Worm (Caenorhabditis elegans): ENCODE results near the gene str-3.
A peak's percentile ranks its signal among the peaks of the same experiment; 100 is the strongest.

The str-3 gene

DNA sequence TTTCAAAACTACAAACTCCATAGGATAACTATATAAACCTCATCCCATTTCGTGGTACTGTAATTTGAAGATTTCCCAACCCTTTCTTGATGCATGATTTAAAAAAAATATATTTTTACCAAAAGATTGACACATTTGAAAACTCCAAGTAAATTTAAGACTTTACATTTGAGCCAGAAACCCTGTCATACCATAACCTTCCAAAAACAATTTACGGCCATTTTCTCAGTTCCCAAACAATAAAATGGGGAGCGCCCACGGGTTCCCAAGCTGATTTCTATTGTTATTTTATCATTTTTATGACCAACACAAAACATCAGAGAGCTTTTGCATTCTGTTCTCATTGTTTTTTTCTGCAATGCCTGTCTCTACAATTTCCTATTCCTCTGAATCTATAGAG is 12.5 kb upstream of the str-3 start, which contains the start of gene clc-9:
TSS of gene clc-9 (plus strand) at position 301 of the 400 bp plus-strand sequence.
- TF ChIP-seq elt-2 (tag; optimal IDR thresholded peaks at IDR 0.05) (no peak), che-1 (tag; optimal IDR thresholded peaks at IDR 0.05) (no peak), nhr-232 (tag; optimal IDR thresholded peaks at IDR 0.05) (no peak), mec-3 (tag; optimal IDR thresholded peaks at IDR 0.05; ENCODE audit: borderline replicate concordance) (no peak), Y22D7AL.16 (tag; optimal IDR thresholded peaks at IDR 0.05) (no peak), fkh-6 (tag; optimal IDR thresholded peaks at IDR 0.05) (no peak), pros-1 (tag; optimal IDR thresholded peaks at IDR 0.05) (no peak), ceh-6 (GFP tag; optimal IDR thresholded peaks at IDR 0.05) (no peak), dve-1 (tag; optimal IDR thresholded peaks at IDR 0.05) (no peak)

DNA sequence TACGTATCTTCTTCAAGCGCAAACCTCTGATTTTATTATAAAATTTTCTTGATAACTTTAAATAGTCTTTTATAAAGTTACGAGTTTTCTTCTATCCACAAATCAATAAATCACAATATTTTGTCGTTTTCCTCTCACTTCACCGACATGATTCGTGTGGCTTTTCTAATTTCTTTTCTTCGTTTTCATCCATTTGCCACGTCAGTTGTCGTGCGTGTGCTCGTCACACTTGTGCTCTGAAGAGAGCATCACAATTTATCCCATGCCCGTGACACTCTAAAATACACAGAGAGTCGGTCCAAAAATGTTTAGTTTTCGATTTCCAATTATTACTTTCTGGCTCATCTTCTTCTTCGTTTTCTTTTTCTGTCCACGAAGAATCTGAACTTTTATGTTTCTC is 11.7 kb upstream of the str-3 start:
- TF ChIP-seq unc-86 (tag; optimal IDR thresholded peaks at IDR 0.05) (no peak), ztf-16 (tag; optimal IDR thresholded peaks at IDR 0.05) (no peak), ahr-1 (tag; optimal IDR thresholded peaks at IDR 0.05) (no peak), hlh-30 (tag; optimal IDR thresholded peaks at IDR 0.05; ENCODE audit: insufficient read depth) (no peak), pag-3 (tag; optimal IDR thresholded peaks at IDR 0.05; ENCODE audit: borderline replicate concordance) (no peak), T23F11.4 (GFP tag; optimal IDR thresholded peaks at IDR 0.05) (no peak), syd-9 (tag; optimal IDR thresholded peaks at IDR 0.05) (no peak), ceh-45 (GFP tag; IDR thresholded peaks at IDR 0.05) (no peak), ceh-30 (tag; optimal IDR thresholded peaks at IDR 0.05) (no peak), hlh-15 (tag; optimal IDR thresholded peaks at IDR 0.05) (no peak), ttx-3 (tag; optimal IDR thresholded peaks at IDR 0.05) (no peak), nhr-232 (tag; optimal IDR thresholded peaks at IDR 0.05) (no peak), ceh-9 (tag; optimal IDR thresholded peaks at IDR 0.05) (no peak)

ce11 chrIV:11110995-11111619 is 10.9 kb upstream of the str-3 start, which contains the start of gene rps-5:
TSS of gene rps-5 (minus strand) at chrIV:11111045.
- TF ChIP-seq unc-55 (GFP tag; optimal IDR thresholded peaks at IDR 0.05), result peak; percentile 12
- no peak for TF ChIP-seq madf-2 (tag; optimal IDR thresholded peaks at IDR 0.05)
- peak; percentile 72 for TF ChIP-seq unc-42 (tag; optimal IDR thresholded peaks at IDR 0.05)
- peak; percentile 62 for TF ChIP-seq nfya-1 (tag; optimal IDR thresholded peaks at IDR 0.05)

DNA sequence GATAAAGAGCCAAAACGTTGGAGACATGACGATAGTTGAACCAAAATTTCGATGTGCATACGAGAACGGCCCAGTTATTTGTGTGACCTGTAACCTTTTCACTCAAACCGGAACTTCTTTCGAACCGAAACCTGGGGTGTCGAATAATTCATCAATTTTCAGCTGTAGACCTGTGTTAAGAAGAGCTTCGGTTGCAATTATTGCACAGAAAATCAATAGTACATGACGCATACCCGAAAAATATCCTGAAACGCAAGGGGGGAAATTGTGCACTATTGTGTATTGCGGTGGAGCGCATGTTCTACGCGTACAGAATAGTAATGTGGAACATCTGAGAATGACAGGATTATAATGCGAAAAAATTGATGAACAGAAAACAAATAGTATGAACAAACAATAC is 9.6 kb upstream of the str-3 start, which contains the start of gene pigk-1:
TSS of gene pigk-1 (minus strand) at position 248 of the 400 bp plus-strand sequence.
- TF ChIP-seq pat-9 (tag; optimal IDR thresholded peaks at IDR 0.05) (no peak), dmd-4 (tag; optimal IDR thresholded peaks at IDR 0.05; ENCODE audit: borderline replicate concordance) (no peak), ceh-14 (tag; optimal IDR thresholded peaks at IDR 0.05) (no peak), tbx-2 (tag; optimal IDR thresholded peaks at IDR 0.05) (no peak), ceh-48 (tag; optimal IDR thresholded peaks at IDR 0.05) (no peak), hlh-15 (tag; optimal IDR thresholded peaks at IDR 0.05) (no peak), mec-3 (tag; optimal IDR thresholded peaks at IDR 0.05; ENCODE audit: borderline replicate concordance) (no peak), T23F11.4 (GFP tag; optimal IDR thresholded peaks at IDR 0.05) (no peak), pax-1 (tag; optimal IDR thresholded peaks at IDR 0.05) (no peak), ceh-45 (GFP tag; IDR thresholded peaks at IDR 0.05) (no peak), K09A11.1 (tag; optimal IDR thresholded peaks at IDR 0.05; ENCODE audit: insufficient read depth) (no peak), ceh-2 (tag; optimal IDR thresholded peaks at IDR 0.05) (no peak), K02D7.2 (tag; optimal IDR thresholded peaks at IDR 0.05) (no peak), fax-1 (tag; optimal IDR thresholded peaks at IDR 0.05) (no peak), fkh-6 (tag; optimal IDR thresholded peaks at IDR 0.05) (no peak), pha-4 (tag; optimal IDR thresholded peaks at IDR 0.05) (no peak), ama-1 (optimal IDR thresholded peaks at IDR 0.05) (no peak), sox-4 (tag; optimal IDR thresholded peaks at IDR 0.05) (no peak), elt-4 (tag; optimal IDR thresholded peaks at IDR 0.05) (no peak)
